Worm (Caenorhabditis elegans) whole organism, L4 larva: ENCODE measurements around the gene F15A8.1.

Experiments used
- R02D3.7 ChIP-seq: fragments of 150-350 bp; sonication (generic microtip); optimal IDR thresholded peaks from 3 replicates; lab custom pipeline; 2014; ENCODE audit warnings: missing biosample characterization, missing genetic modification characterization
- mep-1 ChIP-seq: fragments of 150-350 bp; sonication (generic microtip); optimal IDR thresholded peaks from 3 replicates; lab custom pipeline; 2014; ENCODE audit warnings: missing biosample characterization, missing genetic modification characterization
- php-3 ChIP-seq: fragments of 200-800 bp; sonication (Bioruptor generic); IDR thresholded peaks from 2 replicates; pipeline ENCODE4 v1.3.6; 2022; ENCODE audit warnings: missing genetic modification reagents, missing genetic modification characterization, missing compliant biosample characterization
- unc-39 ChIP-seq: sonication (generic microtip); optimal IDR thresholded peaks from 2 replicates; lab custom pipeline; 2017; ENCODE audit warnings: missing biosample characterization, missing genetic modification characterization
- unc-62 ChIP-seq, 3 experiments: fragments of 150-350 bp in 1 of 3; sonication (generic microtip); optimal IDR thresholded peaks in 2 of 3; peaks in 1 of 3; 1 replicate in 1 of 3; 2 replicates in 2 of 3; lab custom pipeline; 2014 to 2017; ENCODE audit warnings: missing biosample characterization in 3 of 3, missing genetic modification characterization in 3 of 3, missing genetic modification reagents in 3 of 3, missing genotype in 1 of 3
- zag-1 ChIP-seq: fragments of 150-350 bp; optimal IDR thresholded peaks from 2 replicates; lab custom pipeline; 2014; ENCODE audit warnings: missing biosample characterization, missing genetic modification characterization

DNA sequence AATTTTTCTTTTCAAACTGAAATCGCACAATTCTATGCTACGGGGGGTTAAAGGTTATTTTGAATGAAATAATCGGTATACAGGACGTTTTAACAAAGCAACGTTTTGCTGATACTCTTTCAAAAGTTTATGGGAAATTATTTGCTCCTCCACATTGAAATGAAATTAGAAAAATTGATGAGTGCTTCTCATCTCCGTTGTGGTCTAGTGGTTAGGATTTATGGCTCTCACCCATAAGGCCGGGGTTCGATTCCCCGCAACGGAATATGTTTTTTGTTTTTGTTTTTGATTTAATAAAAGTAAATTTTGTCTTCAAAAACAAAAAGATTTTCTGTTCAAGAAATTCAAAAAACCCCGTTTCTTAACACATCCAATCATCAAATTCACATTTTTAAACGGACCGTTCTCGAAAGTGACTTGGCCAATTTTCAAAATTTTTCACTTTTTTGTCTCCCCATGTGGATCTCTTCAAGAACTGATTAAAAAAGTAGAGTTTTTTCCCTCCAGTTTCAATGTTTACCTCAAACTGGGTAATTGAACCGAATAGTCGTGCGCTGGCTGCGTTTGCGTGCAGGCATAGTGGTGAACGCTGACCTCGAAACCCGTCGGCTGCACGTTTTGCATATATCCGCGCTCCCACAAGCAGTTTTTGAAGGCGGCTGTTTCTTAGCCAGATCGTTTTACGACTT, 31.0 kb upstream of the F15A8.1 start:
- no peak for TF ChIP-seq unc-39 (tag; lab: Kevin White, UChicago)
- TF ChIP-seq unc-62 (GFP tag; optimal IDR thresholded peaks at IDR 0.05 in 1 of 2; lab: Kevin White, UChicago): peak in 1 of 2 experiments; percentile 7
- TF ChIP-seq unc-62 (tag; optimal IDR thresholded peaks at IDR 0.05; lab: Kevin White, UChicago): no peak
- no peak for TF ChIP-seq php-3 (GFP tag; lab: Robert Waterston, UW)
- TF ChIP-seq zag-1 (tag; lab: Kevin White, UChicago): no peak
- TF ChIP-seq R02D3.7 (tag; lab: Kevin White, UChicago): no peak
- no peak for TF ChIP-seq mep-1 (tag; lab: Kevin White, UChicago)
